Worm (Caenorhabditis elegans) whole organism, L3 larva: ENCODE measurements around the gene fbxb-104.
"Not testable (repeated sequence)": the region's sequence is repeated elsewhere in the genome, so short reads cannot be mapped to it uniquely, and the experiment has no call there.

Experiments used
- nhr-77 ChIP-seq: fragments of 150-350 bp; optimal IDR thresholded peaks from 2 replicates; lab custom pipeline; 2014; ENCODE audit warnings: missing biosample characterization, missing genetic modification characterization
- ztf-11 ChIP-seq: fragments of 150-350 bp; optimal IDR thresholded peaks from 2 replicates; lab custom pipeline; 2014; ENCODE audit warnings: missing biosample characterization, missing genetic modification characterization

DNA sequence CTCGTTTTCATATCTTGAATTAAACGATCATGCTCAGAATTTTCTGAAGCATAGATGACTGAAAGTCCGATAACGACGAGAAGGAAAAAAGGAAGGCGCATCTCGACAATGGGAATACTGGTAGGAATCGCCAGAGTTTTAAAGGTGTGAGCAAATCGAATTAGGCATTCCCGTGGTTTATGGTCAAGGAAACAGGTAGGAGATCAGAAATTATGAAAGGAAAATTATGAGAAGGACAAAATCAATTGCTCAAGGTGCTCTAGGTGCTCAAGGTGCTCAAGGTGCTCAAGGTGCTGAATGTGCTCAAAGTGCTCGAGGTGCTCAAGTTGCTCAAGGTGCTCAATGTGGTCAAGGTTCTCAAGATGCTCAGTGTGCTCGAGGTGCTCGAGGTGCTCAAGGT is 12.5 kb downstream of the fbxb-104 start, which contains the start of gene C16C8.10:
- not testable (repeated sequence) for TF ChIP-seq ztf-11; nhr-77 (tag; lab: Kevin White, UChicago)
